Worm (Caenorhabditis elegans) whole organism, early embryonic: ENCODE results near the gene B0464.6.

ENCODE experiments used
- aly-1 ChIP-seq: sonication (generic microtip); optimal IDR thresholded peaks from 2 replicates; lab custom pipeline; 2016; ENCODE audit warnings: missing genetic modification characterization, missing compliant biosample characterization
- ama-1 ChIP-seq: fragments of 150-350 bp; optimal IDR thresholded peaks from 2 replicates; lab custom pipeline; 2014
- ceh-13 ChIP-seq: fragments of 200-800 bp; sonication (Bioruptor generic); optimal IDR thresholded peaks from 2 replicates; lab custom pipeline; 2018; ENCODE audit warnings: mild to moderate bottlenecking, missing genetic modification characterization, missing compliant biosample characterization
- ceh-36 ChIP-seq: sonication (generic microtip); optimal IDR thresholded peaks from 2 replicates; lab custom pipeline; 2016; ENCODE audit warnings: missing genetic modification characterization, inconsistent platforms, missing compliant biosample characterization
- flt-1 ChIP-seq: fragments of 200-800 bp; sonication (Bioruptor generic); IDR thresholded peaks from 2 replicates; pipeline ENCODE4 v1.3.6; 2022; ENCODE audit warnings: missing genetic modification characterization, missing compliant biosample characterization
- hmg-4 ChIP-seq: fragments of 200-800 bp; sonication (Bioruptor generic); optimal IDR thresholded peaks from 2 replicates; lab custom pipeline; 2018; ENCODE audit warnings: mild to moderate bottlenecking, missing genetic modification characterization, missing compliant biosample characterization
- tbx-11 ChIP-seq: fragments of 200-800 bp; sonication (Bioruptor generic); IDR thresholded peaks from 2 replicates; pipeline ENCODE4 v1.3.6; 2022; ENCODE audit warnings: missing genetic modification characterization, missing compliant biosample characterization

DNA sequence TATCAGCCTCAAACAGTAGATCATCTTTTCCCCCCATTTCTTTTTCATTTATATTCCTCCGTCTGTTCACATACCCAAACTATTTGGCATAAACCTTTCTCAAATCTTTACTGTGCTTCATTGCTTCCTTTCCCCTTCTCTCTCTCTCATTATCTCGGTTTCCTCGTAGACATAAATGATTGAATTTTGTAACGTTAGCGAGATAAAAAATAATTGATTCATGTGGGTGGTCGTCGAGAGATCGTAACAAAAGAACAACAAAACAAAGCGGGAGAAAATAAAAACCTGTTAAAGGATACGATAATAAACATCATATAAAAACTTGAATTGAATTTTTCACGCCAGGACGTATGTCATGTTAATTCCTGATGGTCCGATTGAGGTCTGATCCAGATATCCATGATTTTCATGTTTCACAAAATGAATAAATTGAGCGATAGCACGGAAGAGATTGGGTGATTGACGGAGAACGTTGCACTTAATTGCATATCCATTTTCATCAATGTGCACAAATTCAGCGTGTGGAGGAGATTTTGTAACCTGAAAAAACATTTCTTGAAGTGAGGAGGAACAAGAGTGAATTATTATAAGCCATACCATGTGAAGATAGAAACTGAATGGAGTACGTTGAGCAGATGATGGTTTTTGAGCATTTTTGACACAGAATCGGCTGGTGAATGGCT lies 2.8 kb downstream of the B0464.6 start:
- TF ChIP-seq ama-1 (lab: Kevin White, UChicago) = peak; percentile 91
- no peak for TF ChIP-seq flt-1 (GFP tag; lab: Robert Waterston, UW)
- TF ChIP-seq tbx-11 (GFP tag; lab: Robert Waterston, UW) = no peak
- no peak for TF ChIP-seq hmg-4 (GFP tag; lab: Kevin White, UChicago)
- no peak for TF ChIP-seq aly-1
- no peak for TF ChIP-seq ceh-36
- TF ChIP-seq ceh-13 (GFP tag; lab: Kevin White, UChicago) = no peak
